Worm (Caenorhabditis elegans) whole organism, late embryonic: ENCODE data around the gene bus-18.

Experiments
- C38D4.7 ChIP-seq: fragments of 200-800 bp; sonication (Bioruptor generic); optimal IDR thresholded peaks from 2 replicates; lab custom pipeline; 2018; ENCODE audit warnings: mild to moderate bottlenecking, missing genetic modification characterization, moderate library complexity, missing compliant biosample characterization
- F13H6.1 ChIP-seq: sonication (generic microtip); optimal IDR thresholded peaks from 2 replicates; lab custom pipeline; 2016; ENCODE audit warnings: missing genetic modification characterization, missing compliant biosample characterization
- K02D7.2 ChIP-seq: sonication (generic microtip); optimal IDR thresholded peaks from 2 replicates; lab custom pipeline; 2017; ENCODE audit warnings: mild to moderate bottlenecking, missing genetic modification characterization, missing compliant biosample characterization
- K09A11.1 ChIP-seq: sonication (generic microtip); optimal IDR thresholded peaks from 2 replicates; lab custom pipeline; 2017; ENCODE audit warnings: antibody characterized with exemption, mild to moderate bottlenecking, missing genetic modification characterization, missing compliant biosample characterization; ENCODE audit not compliant: insufficient read depth
- T23F11.4 ChIP-seq: fragments of 200-800 bp; sonication (Bioruptor generic); optimal IDR thresholded peaks from 2 replicates; lab custom pipeline; 2018; ENCODE audit warnings: mild to moderate bottlenecking, missing genetic modification characterization, missing compliant biosample characterization
- Y22D7AL.16 ChIP-seq: sonication (generic microtip); optimal IDR thresholded peaks from 2 replicates; lab custom pipeline; 2016; ENCODE audit warnings: missing genetic modification characterization, missing compliant biosample characterization
- ahr-1 ChIP-seq: sonication (generic microtip); optimal IDR thresholded peaks from 2 replicates; lab custom pipeline; 2016; ENCODE audit warnings: missing genetic modification characterization, missing compliant biosample characterization
- ceh-14 ChIP-seq: sonication (generic microtip); optimal IDR thresholded peaks from 2 replicates; lab custom pipeline; 2016; ENCODE audit warnings: missing genotype, missing genetic modification characterization, missing compliant biosample characterization
- ceh-19 ChIP-seq: fragments of 200-800 bp; sonication (Bioruptor generic); optimal IDR thresholded peaks from 2 replicates; lab custom pipeline; 2018; ENCODE audit warnings: mild to moderate bottlenecking, missing genetic modification characterization, missing compliant biosample characterization
- ceh-22 ChIP-seq: sonication (generic microtip); optimal IDR thresholded peaks from 2 replicates; lab custom pipeline; 2017; ENCODE audit warnings: missing biosample characterization, missing genetic modification characterization
- ceh-30 ChIP-seq: fragments of 150-350 bp; optimal IDR thresholded peaks from 2 replicates; lab custom pipeline; 2014; ENCODE audit warnings: missing biosample characterization, missing genetic modification characterization
- ceh-31 ChIP-seq: sonication (generic microtip); optimal IDR thresholded peaks from 2 replicates; lab custom pipeline; 2016; ENCODE audit warnings: missing genetic modification characterization, missing compliant biosample characterization
- ceh-34 ChIP-seq: sonication (generic microtip); optimal IDR thresholded peaks from 2 replicates; lab custom pipeline; 2016; ENCODE audit warnings: mild to moderate bottlenecking, missing genetic modification characterization, missing compliant biosample characterization
- ceh-45 ChIP-seq: fragments of 200-800 bp; sonication (Bioruptor generic); IDR thresholded peaks from 2 replicates; pipeline ENCODE4 v1.3.6; 2022; ENCODE audit warnings: missing genetic modification reagents, missing genetic modification characterization, missing compliant biosample characterization
- ceh-48 ChIP-seq: sonication (generic microtip); optimal IDR thresholded peaks from 2 replicates; lab custom pipeline; 2016; ENCODE audit warnings: missing genetic modification characterization, inconsistent platforms, missing compliant biosample characterization
- ceh-6 ChIP-seq: fragments of 200-800 bp; sonication (Bioruptor generic); optimal IDR thresholded peaks from 2 replicates; lab custom pipeline; 2018; ENCODE audit warnings: mild to moderate bottlenecking, missing genetic modification characterization, missing compliant biosample characterization
- che-1 ChIP-seq: sonication (generic microtip); optimal IDR thresholded peaks from 2 replicates; lab custom pipeline; 2016; ENCODE audit warnings: mild to moderate bottlenecking, missing genetic modification characterization, missing compliant biosample characterization
- dmd-4 ChIP-seq: sonication (generic microtip); optimal IDR thresholded peaks from 2 replicates; lab custom pipeline; 2016; ENCODE audit warnings: borderline replicate concordance, missing genetic modification characterization, missing compliant biosample characterization
- dve-1 ChIP-seq: sonication (generic microtip); optimal IDR thresholded peaks from 2 replicates; lab custom pipeline; 2017; ENCODE audit warnings: antibody characterized with exemption, mild to moderate bottlenecking, missing genetic modification characterization, missing compliant biosample characterization
- elt-2 ChIP-seq: sonication (generic microtip); optimal IDR thresholded peaks from 2 replicates; lab custom pipeline; 2016; ENCODE audit warnings: missing genetic modification reagents, missing genetic modification characterization, missing compliant biosample characterization
- elt-4 ChIP-seq: sonication (generic microtip); optimal IDR thresholded peaks from 2 replicates; lab custom pipeline; 2016; ENCODE audit warnings: missing genetic modification characterization, missing compliant biosample characterization
- ets-4 ChIP-seq: sonication (generic microtip); optimal IDR thresholded peaks from 2 replicates; lab custom pipeline; 2016; ENCODE audit warnings: missing genetic modification characterization, missing compliant biosample characterization
- eyg-1 ChIP-seq: sonication (generic microtip); optimal IDR thresholded peaks from 2 replicates; lab custom pipeline; 2016; ENCODE audit warnings: missing genotype, missing genetic modification characterization, missing compliant biosample characterization
- gmeb-2 ChIP-seq: sonication (generic microtip); optimal IDR thresholded peaks from 2 replicates; lab custom pipeline; 2016; ENCODE audit warnings: missing genetic modification characterization, inconsistent platforms, missing compliant biosample characterization
- hlh-13 ChIP-seq: fragments of 200-800 bp; sonication (Bioruptor generic); optimal IDR thresholded peaks from 2 replicates; lab custom pipeline; 2018; ENCODE audit warnings: mild to moderate bottlenecking, missing genetic modification characterization, missing compliant biosample characterization
- hlh-15 ChIP-seq: sonication (generic microtip); optimal IDR thresholded peaks from 2 replicates; lab custom pipeline; 2016; ENCODE audit warnings: missing genetic modification characterization, missing compliant biosample characterization
- hlh-6 ChIP-seq: sonication (generic microtip); optimal IDR thresholded peaks from 2 replicates; lab custom pipeline; 2016; ENCODE audit warnings: missing genotype, missing genetic modification characterization, missing compliant biosample characterization
- hlh-8 ChIP-seq: sonication (generic microtip); optimal IDR thresholded peaks from 2 replicates; lab custom pipeline; 2016; ENCODE audit warnings: missing genotype, missing genetic modification characterization, missing compliant biosample characterization
- lim-6 ChIP-seq: sonication (generic microtip); optimal IDR thresholded peaks from 2 replicates; lab custom pipeline; 2016; ENCODE audit warnings: missing genetic modification characterization, missing compliant biosample characterization
- lin-11 ChIP-seq: fragments of 200-800 bp; sonication (Bioruptor generic); optimal IDR thresholded peaks from 2 replicates; lab custom pipeline; 2018; ENCODE audit warnings: mild to moderate bottlenecking, missing genetic modification characterization, missing compliant biosample characterization
- madf-2 ChIP-seq: sonication (generic microtip); optimal IDR thresholded peaks from 2 replicates; lab custom pipeline; 2017; ENCODE audit warnings: missing genetic modification characterization, missing compliant biosample characterization
- nfya-1 ChIP-seq: sonication (generic microtip); optimal IDR thresholded peaks from 2 replicates; lab custom pipeline; 2017; ENCODE audit warnings: missing genetic modification characterization, mild to moderate bottlenecking, missing compliant biosample characterization, antibody characterized with exemption, moderate library complexity
- nhr-11 ChIP-seq: fragments of 150-350 bp; optimal IDR thresholded peaks from 2 replicates; lab custom pipeline; 2014; ENCODE audit warnings: missing biosample characterization, missing genetic modification characterization
- nhr-232 ChIP-seq: sonication (generic microtip); optimal IDR thresholded peaks from 2 replicates; lab custom pipeline; 2016; ENCODE audit warnings: missing genetic modification characterization, missing compliant biosample characterization
- npax-4 ChIP-seq: sonication (generic microtip); optimal IDR thresholded peaks from 2 replicates; lab custom pipeline; 2016; ENCODE audit warnings: missing genetic modification characterization, missing compliant biosample characterization
- pat-9 ChIP-seq: fragments of 200-800 bp; sonication (Bioruptor generic); optimal IDR thresholded peaks from 2 replicates; lab custom pipeline; 2018; ENCODE audit warnings: mild to moderate bottlenecking, missing genetic modification characterization, moderate library complexity, missing compliant biosample characterization
- pha-2 ChIP-seq: sonication (generic microtip); optimal IDR thresholded peaks from 2 replicates; lab custom pipeline; 2017; ENCODE audit warnings: mild to moderate bottlenecking, missing genetic modification characterization, missing compliant biosample characterization
- pha-4 ChIP-seq: fragments of 150-350 bp; optimal IDR thresholded peaks from 2 replicates; lab custom pipeline; 2018; ENCODE audit warnings: missing biosample characterization, missing genetic modification reagents, missing genetic modification characterization
- pqm-1 ChIP-seq: sonication (generic microtip); optimal IDR thresholded peaks from 2 replicates; lab custom pipeline; 2016; ENCODE audit warnings: missing genetic modification characterization, missing compliant biosample characterization
- ref-2 ChIP-seq: sonication (generic microtip); optimal IDR thresholded peaks from 2 replicates; lab custom pipeline; 2016; ENCODE audit warnings: missing genetic modification characterization, missing compliant biosample characterization
- rnt-1 ChIP-seq: sonication (generic microtip); optimal IDR thresholded peaks from 2 replicates; lab custom pipeline; 2016; ENCODE audit warnings: missing genetic modification characterization, missing compliant biosample characterization
- sdc-2 ChIP-seq: sonication (generic microtip); optimal IDR thresholded peaks from 2 replicates; lab custom pipeline; 2016; ENCODE audit warnings: missing genotype, missing genetic modification characterization, missing compliant biosample characterization
- sox-4 ChIP-seq: sonication (generic microtip); optimal IDR thresholded peaks from 2 replicates; lab custom pipeline; 2017; ENCODE audit warnings: mild to moderate bottlenecking, missing genetic modification characterization, inconsistent platforms, missing compliant biosample characterization
- syd-9 ChIP-seq: sonication (generic microtip); optimal IDR thresholded peaks from 2 replicates; lab custom pipeline; 2016; ENCODE audit warnings: mild to moderate bottlenecking, missing genetic modification characterization, moderate library complexity, missing compliant biosample characterization
- tbx-2 ChIP-seq: sonication (generic microtip); optimal IDR thresholded peaks from 2 replicates; lab custom pipeline; 2016; ENCODE audit warnings: missing genetic modification characterization, missing compliant biosample characterization
- ttx-3 ChIP-seq: sonication (generic microtip); optimal IDR thresholded peaks from 2 replicates; lab custom pipeline; 2016; ENCODE audit warnings: missing genetic modification reagents, missing genetic modification characterization, missing compliant biosample characterization
- unc-3 ChIP-seq, 2 experiments: fragments of 200-800 bp in 1 of 2; sonication (Bioruptor generic) in 1 of 2; sonication (generic microtip) in 1 of 2; conservative IDR thresholded peaks in 1 of 2; optimal IDR thresholded peaks in 1 of 2; 2 replicates each; pipeline versions ENCODE4 v1.3.6 to Lab custom; 2016 to 2022; ENCODE audit warnings: missing compliant biosample characterization in 2 of 2, missing genetic modification characterization in 2 of 2, missing genetic modification reagents in 1 of 2
- unc-42 ChIP-seq: sonication (generic microtip); optimal IDR thresholded peaks from 2 replicates; lab custom pipeline; 2016; ENCODE audit warnings: missing genotype, missing genetic modification characterization, missing compliant biosample characterization
- unc-55 ChIP-seq: sonication (generic microtip); optimal IDR thresholded peaks from 2 replicates; lab custom pipeline; 2017; ENCODE audit warnings: missing biosample characterization, missing genetic modification reagents, missing genetic modification characterization
- unc-86 ChIP-seq: sonication (generic microtip); optimal IDR thresholded peaks from 2 replicates; lab custom pipeline; 2016; ENCODE audit warnings: missing genetic modification characterization, missing compliant biosample characterization
- zip-5 ChIP-seq: sonication (generic microtip); optimal IDR thresholded peaks from 2 replicates; lab custom pipeline; 2016; ENCODE audit warnings: missing genetic modification characterization, missing compliant biosample characterization

Gene bus-18

DNA sequence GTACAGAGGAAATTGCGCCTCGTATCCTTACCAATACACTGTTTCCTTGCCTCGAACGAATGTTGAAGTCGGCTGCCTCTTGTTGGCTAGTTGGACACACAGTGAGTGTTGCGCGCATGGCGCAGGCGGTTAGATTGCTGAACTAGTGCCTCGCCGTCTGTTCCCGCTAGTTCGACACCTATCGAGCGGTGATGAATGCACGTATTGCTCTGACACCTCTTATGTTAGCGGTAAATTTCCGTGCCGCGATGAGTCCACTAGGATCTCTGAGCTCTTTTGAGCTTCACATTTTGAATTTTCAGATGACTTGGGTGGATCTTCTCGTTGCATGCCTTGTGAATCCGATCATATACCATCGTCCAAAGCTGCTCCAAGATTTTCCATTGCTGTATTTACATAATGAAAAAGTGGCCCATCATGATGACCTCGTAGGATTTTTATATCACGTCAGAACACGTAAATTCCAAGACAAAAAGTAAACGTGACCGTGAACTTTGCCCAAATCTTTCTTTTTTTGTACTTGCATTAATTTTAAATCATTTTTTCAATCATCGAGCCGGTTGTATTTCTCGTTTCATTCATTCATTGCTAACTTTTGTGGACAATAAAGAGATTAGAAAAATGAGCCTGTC is 9.4 kb downstream of the bus-18 start, which contains the start of gene F55A11.11:
TSS of gene F55A11.11 (plus strand) at position 341 of the 632 bp plus-strand sequence.
- TF ChIP-seq ref-2: peak; percentile 95
- peak; percentile 89 for TF ChIP-seq dve-1
- TF ChIP-seq T23F11.4: peak; percentile 92
- no peak for TF ChIP-seq unc-55
- TF ChIP-seq Y22D7AL.16 (tag; lab: Kevin White, UChicago): peak; percentile 89
- TF ChIP-seq pha-4: no peak
- TF ChIP-seq ceh-30 (tag; lab: Kevin White, UChicago): no peak
- TF ChIP-seq sox-4: peak; percentile 97
- TF ChIP-seq hlh-13 (GFP tag; lab: Kevin White, UChicago): peak; percentile 94
- peak; percentile 85 for TF ChIP-seq ceh-31 (tag; lab: Kevin White, UChicago)
- peak; percentile 94 for TF ChIP-seq gmeb-2
- peak; percentile 91 for TF ChIP-seq K02D7.2 (tag; lab: Kevin White, UChicago)
- no peak for TF ChIP-seq nhr-11 (tag; lab: Kevin White, UChicago)
- TF ChIP-seq tbx-2 (tag; lab: Kevin White, UChicago): peak; percentile 94
- peak; percentile 87 for TF ChIP-seq F13H6.1
- TF ChIP-seq nhr-232: peak; percentile 93
- peak; percentile 95 for TF ChIP-seq pqm-1
- peak; percentile 97 for TF ChIP-seq pat-9 (tag; lab: Kevin White, UChicago)
- peak; percentile 88 for TF ChIP-seq ahr-1
- peak; percentile 93 for TF ChIP-seq unc-3 (GFP tag; conservative IDR thresholded peaks at IDR 0.05; lab: Robert Waterston, UW)
- peak; percentile 92 for TF ChIP-seq unc-3 (tag; optimal IDR thresholded peaks at IDR 0.05; lab: Kevin White, UChicago)
- peak; percentile 85 for TF ChIP-seq hlh-8 (tag; lab: Kevin White, UChicago)
- TF ChIP-seq hlh-6: peak; percentile 93
- no peak for TF ChIP-seq unc-42
- peak; percentile 95 for TF ChIP-seq syd-9 (tag; lab: Kevin White, UChicago)
- TF ChIP-seq ceh-6: peak; percentile 96
- peak; percentile 87 for TF ChIP-seq sdc-2 (tag; lab: Kevin White, UChicago)
- TF ChIP-seq npax-4 (tag; lab: Kevin White, UChicago): peak; percentile 90
- peak; percentile 91 for TF ChIP-seq madf-2 (tag; lab: Kevin White, UChicago)
- peak; percentile 52 for TF ChIP-seq elt-4 (tag; lab: Kevin White, UChicago)
- peak; percentile 85 for TF ChIP-seq unc-86 (tag; lab: Kevin White, UChicago)
- TF ChIP-seq ceh-19 (GFP tag; lab: Kevin White, UChicago): peak; percentile 96
- TF ChIP-seq hlh-15 (tag; lab: Kevin White, UChicago): peak; percentile 90
- peak; percentile 79 for TF ChIP-seq zip-5 (tag; lab: Kevin White, UChicago)
- TF ChIP-seq ceh-45 (GFP tag; lab: Robert Waterston, UW): peak; percentile 81; the same call in 1 of the 2 replicates
- TF ChIP-seq nfya-1 (tag; lab: Kevin White, UChicago): peak; percentile 81
- TF ChIP-seq ets-4 (tag; lab: Kevin White, UChicago): peak; percentile 63
- peak; percentile 91 for TF ChIP-seq lin-11 (tag; lab: Kevin White, UChicago)
- TF ChIP-seq ceh-34: peak; percentile 92
- TF ChIP-seq che-1 (tag; lab: Kevin White, UChicago): peak; percentile 95
- peak; percentile 83 for TF ChIP-seq dmd-4
- peak; percentile 96 for TF ChIP-seq elt-2 (tag; lab: Kevin White, UChicago)
- TF ChIP-seq lim-6 (tag; lab: Kevin White, UChicago): peak; percentile 48
- TF ChIP-seq ceh-14 (tag; lab: Kevin White, UChicago): peak; percentile 94
- peak; percentile 91 for TF ChIP-seq ceh-48 (tag; lab: Kevin White, UChicago)
- peak; percentile 89 for TF ChIP-seq eyg-1 (tag; lab: Kevin White, UChicago)
- peak; percentile 44 for TF ChIP-seq ceh-22
- TF ChIP-seq ttx-3 (tag; lab: Kevin White, UChicago): peak; percentile 82
- TF ChIP-seq K09A11.1: peak; percentile 78
- peak; percentile 89 for TF ChIP-seq C38D4.7 (GFP tag; lab: Kevin White, UChicago)
- peak; percentile 92 for TF ChIP-seq rnt-1 (tag; lab: Kevin White, UChicago)
- peak; percentile 98 for TF ChIP-seq pha-2 (tag; lab: Kevin White, UChicago)
